Worm (Caenorhabditis elegans): ENCODE data around the gene acr-21.

Gene acr-21

ce11 chrIII:6625317-6625716 lies 43.6 kb downstream of the acr-21 start (continued):
- TF ChIP-seq elt-3 (tag; optimal IDR thresholded peaks at IDR 0.05) = peak in 1 of 6 experiments; percentile 2

All from whole organism, L1 larva.